Worm (Caenorhabditis elegans): ENCODE measurements around the gene cbp-2.

- TF ChIP-seq T20F7.1 (GFP tag; optimal IDR thresholded peaks at IDR 0.05) (no peak), fkh-10 (GFP tag; optimal IDR thresholded peaks at IDR 0.05) (no peak), ceh-82 (tag; optimal IDR thresholded peaks at IDR 0.05) (no peak), nhr-76 (tag; optimal IDR thresholded peaks at IDR 0.05) (no peak), unc-62 (GFP tag; optimal IDR thresholded peaks at IDR 0.05 in 1 of 2) (no peak), unc-62 (tag; optimal IDR thresholded peaks at IDR 0.05) (no peak), spr-1 (tag; optimal IDR thresholded peaks at IDR 0.05) (no peak), snpc-4 (tag; optimal IDR thresholded peaks at IDR 0.05) (no peak)
These were observed 46.4 kb downstream of the cbp-2 start for ce11 chrIII:9969371-9969770.

All from whole organism, L4 larva.